Worm (Caenorhabditis elegans): Measurements from ENCODE around the gene dhs-21.

DNA sequence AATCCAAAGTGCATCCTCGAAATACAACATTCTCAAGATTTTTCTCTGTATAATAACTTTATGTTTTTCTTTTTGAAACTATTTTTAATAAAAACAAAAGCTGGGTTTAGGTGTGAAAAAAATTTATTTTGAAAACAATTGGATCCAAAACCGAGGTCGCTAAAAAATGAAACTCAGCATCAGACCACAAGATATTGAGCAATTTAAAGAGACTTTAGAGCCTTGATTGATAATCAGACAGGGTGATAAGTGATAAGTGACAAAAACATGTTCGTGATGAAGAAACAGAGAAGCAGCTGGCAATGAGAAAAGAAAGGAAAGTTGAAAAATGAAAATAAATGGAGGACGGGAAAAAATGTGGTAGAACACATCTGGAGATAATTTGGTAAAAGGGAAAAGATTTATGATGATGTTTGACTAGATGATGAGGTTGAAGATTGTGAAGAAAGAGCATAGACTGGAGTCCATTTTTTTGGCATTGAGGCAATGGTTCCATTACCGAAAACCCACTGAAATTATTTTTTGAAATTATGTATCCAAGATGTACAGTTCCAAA, 18.1 kb upstream of the dhs-21 start, which contains the start of gene C15C8.6:
- TF ChIP-seq ceh-6 (GFP tag; optimal IDR thresholded peaks at IDR 0.05): no peak
- no peak for TF ChIP-seq tbx-2 (tag; optimal IDR thresholded peaks at IDR 0.05)
- no peak for TF ChIP-seq ceh-14 (tag; optimal IDR thresholded peaks at IDR 0.05)
- TF ChIP-seq pag-3 (tag; optimal IDR thresholded peaks at IDR 0.05; ENCODE audit: borderline replicate concordance): no peak
- TF ChIP-seq ceh-19 (GFP tag; optimal IDR thresholded peaks at IDR 0.05): no peak
- no peak for TF ChIP-seq F13H6.1 (tag; optimal IDR thresholded peaks at IDR 0.05)

Measured in whole organism, late embryonic.